Worm (Caenorhabditis elegans) whole organism, late embryonic: ENCODE measurements around the gene dsb-2.

Source experiments
- C08G9.2 ChIP-seq: sonication (generic microtip); optimal IDR thresholded peaks from 2 replicates; lab custom pipeline; 2016; ENCODE audit warnings: mild to moderate bottlenecking, missing genetic modification characterization, moderate library complexity, missing compliant biosample characterization
- C38D4.7 ChIP-seq: fragments of 200-800 bp; sonication (Bioruptor generic); optimal IDR thresholded peaks from 2 replicates; lab custom pipeline; 2018; ENCODE audit warnings: mild to moderate bottlenecking, missing genetic modification characterization, moderate library complexity, missing compliant biosample characterization
- ceh-14 ChIP-seq: sonication (generic microtip); optimal IDR thresholded peaks from 2 replicates; lab custom pipeline; 2016; ENCODE audit warnings: missing genotype, missing genetic modification characterization, missing compliant biosample characterization
- ceh-18 ChIP-seq: sonication (generic microtip); optimal IDR thresholded peaks from 2 replicates; lab custom pipeline; 2016; ENCODE audit warnings: missing genetic modification characterization, missing compliant biosample characterization
- ceh-2 ChIP-seq: sonication (generic microtip); optimal IDR thresholded peaks from 2 replicates; lab custom pipeline; 2016; ENCODE audit warnings: missing genotype, missing genetic modification characterization, missing compliant biosample characterization
- ceh-22 ChIP-seq: sonication (generic microtip); optimal IDR thresholded peaks from 2 replicates; lab custom pipeline; 2017; ENCODE audit warnings: missing biosample characterization, missing genetic modification characterization
- ceh-30 ChIP-seq: fragments of 150-350 bp; optimal IDR thresholded peaks from 2 replicates; lab custom pipeline; 2014; ENCODE audit warnings: missing biosample characterization, missing genetic modification characterization
- ceh-31 ChIP-seq: sonication (generic microtip); optimal IDR thresholded peaks from 2 replicates; lab custom pipeline; 2016; ENCODE audit warnings: missing genetic modification characterization, missing compliant biosample characterization
- ceh-34 ChIP-seq: sonication (generic microtip); optimal IDR thresholded peaks from 2 replicates; lab custom pipeline; 2016; ENCODE audit warnings: mild to moderate bottlenecking, missing genetic modification characterization, missing compliant biosample characterization
- ceh-45 ChIP-seq: fragments of 200-800 bp; sonication (Bioruptor generic); IDR thresholded peaks from 2 replicates; pipeline ENCODE4 v1.3.6; 2022; ENCODE audit warnings: missing genetic modification reagents, missing genetic modification characterization, missing compliant biosample characterization
- ceh-48 ChIP-seq: sonication (generic microtip); optimal IDR thresholded peaks from 2 replicates; lab custom pipeline; 2016; ENCODE audit warnings: missing genetic modification characterization, inconsistent platforms, missing compliant biosample characterization
- ceh-6 ChIP-seq: fragments of 200-800 bp; sonication (Bioruptor generic); optimal IDR thresholded peaks from 2 replicates; lab custom pipeline; 2018; ENCODE audit warnings: mild to moderate bottlenecking, missing genetic modification characterization, missing compliant biosample characterization
- ceh-9 ChIP-seq: sonication (generic microtip); optimal IDR thresholded peaks from 2 replicates; lab custom pipeline; 2016; ENCODE audit warnings: mild to moderate bottlenecking, missing genetic modification characterization, inconsistent platforms, missing compliant biosample characterization
- dve-1 ChIP-seq: sonication (generic microtip); optimal IDR thresholded peaks from 2 replicates; lab custom pipeline; 2017; ENCODE audit warnings: antibody characterized with exemption, mild to moderate bottlenecking, missing genetic modification characterization, missing compliant biosample characterization
- elt-2 ChIP-seq: sonication (generic microtip); optimal IDR thresholded peaks from 2 replicates; lab custom pipeline; 2016; ENCODE audit warnings: missing genetic modification reagents, missing genetic modification characterization, missing compliant biosample characterization
- elt-4 ChIP-seq: sonication (generic microtip); optimal IDR thresholded peaks from 2 replicates; lab custom pipeline; 2016; ENCODE audit warnings: missing genetic modification characterization, missing compliant biosample characterization
- eyg-1 ChIP-seq: sonication (generic microtip); optimal IDR thresholded peaks from 2 replicates; lab custom pipeline; 2016; ENCODE audit warnings: missing genotype, missing genetic modification characterization, missing compliant biosample characterization
- fkh-10 ChIP-seq: fragments of 150-350 bp; optimal IDR thresholded peaks from 2 replicates; lab custom pipeline; 2014; ENCODE audit warnings: missing biosample characterization, missing genetic modification reagents, missing genetic modification characterization
- hlh-30 ChIP-seq: sonication (generic microtip); optimal IDR thresholded peaks from 2 replicates; lab custom pipeline; 2017; ENCODE audit warnings: antibody characterized with exemption, missing genetic modification characterization, missing compliant biosample characterization; ENCODE audit not compliant: insufficient read depth
- hlh-8 ChIP-seq: sonication (generic microtip); optimal IDR thresholded peaks from 2 replicates; lab custom pipeline; 2016; ENCODE audit warnings: missing genotype, missing genetic modification characterization, missing compliant biosample characterization
- madf-2 ChIP-seq: sonication (generic microtip); optimal IDR thresholded peaks from 2 replicates; lab custom pipeline; 2017; ENCODE audit warnings: missing genetic modification characterization, missing compliant biosample characterization
- nfya-1 ChIP-seq: sonication (generic microtip); optimal IDR thresholded peaks from 2 replicates; lab custom pipeline; 2017; ENCODE audit warnings: missing genetic modification characterization, mild to moderate bottlenecking, missing compliant biosample characterization, antibody characterized with exemption, moderate library complexity
- nhr-11 ChIP-seq: fragments of 150-350 bp; optimal IDR thresholded peaks from 2 replicates; lab custom pipeline; 2014; ENCODE audit warnings: missing biosample characterization, missing genetic modification characterization
- nhr-232 ChIP-seq: sonication (generic microtip); optimal IDR thresholded peaks from 2 replicates; lab custom pipeline; 2016; ENCODE audit warnings: missing genetic modification characterization, missing compliant biosample characterization
- npax-4 ChIP-seq: sonication (generic microtip); optimal IDR thresholded peaks from 2 replicates; lab custom pipeline; 2016; ENCODE audit warnings: missing genetic modification characterization, missing compliant biosample characterization
- pax-1 ChIP-seq: fragments of 150-350 bp; optimal IDR thresholded peaks from 2 replicates; lab custom pipeline; 2014; ENCODE audit warnings: missing biosample characterization, missing genetic modification characterization
- pha-2 ChIP-seq: sonication (generic microtip); optimal IDR thresholded peaks from 2 replicates; lab custom pipeline; 2017; ENCODE audit warnings: mild to moderate bottlenecking, missing genetic modification characterization, missing compliant biosample characterization
- rnt-1 ChIP-seq: sonication (generic microtip); optimal IDR thresholded peaks from 2 replicates; lab custom pipeline; 2016; ENCODE audit warnings: missing genetic modification characterization, missing compliant biosample characterization
- syd-9 ChIP-seq: sonication (generic microtip); optimal IDR thresholded peaks from 2 replicates; lab custom pipeline; 2016; ENCODE audit warnings: mild to moderate bottlenecking, missing genetic modification characterization, moderate library complexity, missing compliant biosample characterization
- tbx-2 ChIP-seq: sonication (generic microtip); optimal IDR thresholded peaks from 2 replicates; lab custom pipeline; 2016; ENCODE audit warnings: missing genetic modification characterization, missing compliant biosample characterization
- tbx-7 ChIP-seq: sonication (generic microtip); optimal IDR thresholded peaks from 2 replicates; lab custom pipeline; 2016; ENCODE audit warnings: missing genotype, missing genetic modification characterization, missing compliant biosample characterization
- ttx-3 ChIP-seq: sonication (generic microtip); optimal IDR thresholded peaks from 2 replicates; lab custom pipeline; 2016; ENCODE audit warnings: missing genetic modification reagents, missing genetic modification characterization, missing compliant biosample characterization
- unc-3 ChIP-seq, 2 experiments: fragments of 200-800 bp in 1 of 2; sonication (Bioruptor generic) in 1 of 2; sonication (generic microtip) in 1 of 2; conservative IDR thresholded peaks in 1 of 2; optimal IDR thresholded peaks in 1 of 2; 2 replicates each; pipeline versions ENCODE4 v1.3.6 to Lab custom; 2016 to 2022; ENCODE audit warnings: missing compliant biosample characterization in 2 of 2, missing genetic modification characterization in 2 of 2, missing genetic modification reagents in 1 of 2
- unc-42 ChIP-seq: sonication (generic microtip); optimal IDR thresholded peaks from 2 replicates; lab custom pipeline; 2016; ENCODE audit warnings: missing genotype, missing genetic modification characterization, missing compliant biosample characterization
- zip-5 ChIP-seq: sonication (generic microtip); optimal IDR thresholded peaks from 2 replicates; lab custom pipeline; 2016; ENCODE audit warnings: missing genetic modification characterization, missing compliant biosample characterization

Gene dsb-2

DNA sequence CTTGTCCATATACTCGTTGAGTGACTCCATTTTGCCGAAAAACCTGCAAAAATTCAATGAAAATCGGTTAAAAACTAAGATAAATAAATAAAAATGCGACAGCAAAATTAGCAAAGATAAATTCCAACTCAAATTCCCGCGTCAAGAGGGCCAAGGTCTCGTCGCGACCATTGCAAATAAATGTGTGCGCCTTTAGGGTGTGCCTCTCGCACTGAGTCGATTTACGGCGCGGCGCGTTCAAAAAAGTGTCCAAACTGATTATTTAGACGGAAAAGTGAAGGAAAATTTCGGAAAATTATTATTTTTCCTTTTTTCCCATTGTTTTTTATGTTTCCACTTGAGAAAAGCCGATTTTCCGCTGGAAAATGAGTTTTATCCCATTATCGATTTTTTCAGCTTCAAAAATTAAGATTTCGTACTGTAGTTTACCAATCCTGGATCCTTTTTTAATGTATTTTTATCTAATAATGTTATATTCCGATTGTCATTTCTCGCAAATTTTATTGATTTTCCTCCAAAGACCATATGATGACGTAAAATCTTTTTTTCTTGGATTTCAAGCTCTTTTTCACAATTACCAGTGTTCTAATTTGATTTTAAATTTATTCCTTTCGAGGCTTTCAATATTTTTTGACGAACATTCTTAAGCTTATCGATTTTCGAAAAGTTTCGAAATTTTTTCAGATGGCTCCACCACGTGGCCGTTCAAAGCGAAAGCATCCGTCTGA is 20.7 kb upstream of the dsb-2 start, which contains the start of the genes kbp-3 and nurf-1:
TSS of gene kbp-3 (minus strand) at position 43 of the 728 bp plus-strand sequence.
TSS of gene nurf-1 (plus strand) at position 678 of the 728 bp plus-strand sequence.
- TF ChIP-seq ceh-31 (tag; lab: Kevin White, UChicago), result peak; percentile 51
- peak; percentile 20 for TF ChIP-seq nfya-1
- TF ChIP-seq elt-2 (tag; lab: Kevin White, UChicago), result peak; percentile 1
- peak; percentile 38 for TF ChIP-seq tbx-2
- TF ChIP-seq ceh-48 (tag; lab: Kevin White, UChicago), result peak; percentile 57
- no peak for TF ChIP-seq nhr-232 (tag; lab: Kevin White, UChicago)
- TF ChIP-seq unc-42, result peak; percentile 63
- TF ChIP-seq madf-2 (tag; lab: Kevin White, UChicago), result no peak
- TF ChIP-seq hlh-8 (tag; lab: Kevin White, UChicago), result no peak
- TF ChIP-seq ceh-34 (tag; lab: Kevin White, UChicago), result peak; percentile 3
- TF ChIP-seq, all 69 proteins: peak for 7

DNA sequence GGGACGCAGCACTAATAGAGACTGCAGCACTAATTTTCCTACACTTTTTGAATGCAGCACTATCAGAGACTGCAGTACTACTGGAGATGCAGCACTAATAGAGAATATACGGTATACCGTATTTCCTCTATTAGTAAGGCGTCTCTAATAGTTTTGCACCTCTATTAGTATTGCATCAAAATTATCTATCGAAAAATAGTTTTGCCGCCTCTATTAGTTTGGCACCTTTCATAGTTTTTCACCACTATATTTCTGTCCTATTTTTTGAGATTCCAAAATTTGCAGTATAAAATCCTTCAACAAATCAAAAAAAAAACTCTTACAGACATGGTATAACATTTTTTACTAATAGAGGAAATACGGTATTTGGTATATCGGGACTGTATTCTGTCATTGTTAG is 17.1 kb upstream of the dsb-2 start:
- TF ChIP-seq C38D4.7 (no peak), nhr-11 (tag; lab: Kevin White, UChicago) (no peak), pax-1 (no peak), ceh-45 (GFP tag; lab: Robert Waterston, UW) (no peak), ceh-22 (no peak), C08G9.2 (tag; lab: Kevin White, UChicago) (no peak), ttx-3 (tag; lab: Kevin White, UChicago) (no peak), nhr-232 (tag; lab: Kevin White, UChicago) (no peak)

DNA sequence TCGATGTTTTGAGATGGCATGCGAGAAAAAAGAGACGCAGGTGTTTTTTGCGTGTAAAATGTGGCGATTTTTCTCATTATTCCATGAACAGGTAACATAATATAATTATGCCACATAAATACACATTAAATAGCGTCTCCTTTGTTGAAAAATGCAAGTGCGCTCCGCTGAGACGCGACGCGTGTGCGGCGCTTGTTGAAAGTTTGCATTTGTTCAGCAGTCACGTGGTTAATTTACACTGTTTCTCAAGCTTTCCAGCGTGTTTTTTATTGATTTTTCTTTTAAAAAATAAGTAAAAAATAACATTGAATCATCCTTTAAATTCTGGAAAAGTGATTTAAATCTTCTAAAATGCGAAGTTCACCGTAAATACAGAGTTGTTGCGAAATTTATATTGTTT is 11.3 kb upstream of the dsb-2 start:
- TF ChIP-seq ttx-3 (tag; lab: Kevin White, UChicago) (peak; percentile 25), nfya-1 (peak; percentile 78), ceh-18 (tag; lab: Kevin White, UChicago) (no peak), fkh-10 (GFP tag; lab: Kevin White, UChicago) (no peak), ceh-14 (tag; lab: Kevin White, UChicago) (peak; percentile 5), ceh-2 (tag; lab: Kevin White, UChicago) (peak; percentile 45), hlh-30 (peak; percentile 97), npax-4 (no peak), ceh-30 (tag; lab: Kevin White, UChicago) (peak; percentile 89), ceh-31 (tag; lab: Kevin White, UChicago) (peak; percentile 71), ceh-34 (tag; lab: Kevin White, UChicago) (peak; percentile 52), rnt-1 (peak; percentile 11), pha-2 (tag; lab: Kevin White, UChicago) (peak; percentile 2), dve-1 (peak; percentile 48), tbx-2 (peak; percentile 47), elt-2 (tag; lab: Kevin White, UChicago) (peak; percentile 33), unc-42 (peak; percentile 95), syd-9 (tag; lab: Kevin White, UChicago) (no peak), nhr-232 (tag; lab: Kevin White, UChicago) (no peak), pax-1 (peak; percentile 60), eyg-1 (no peak), tbx-7 (tag; lab: Kevin White, UChicago) (no peak), ceh-9 (no peak), elt-4 (tag; lab: Kevin White, UChicago) (no peak), ceh-48 (tag; lab: Kevin White, UChicago) (peak; percentile 39), zip-5 (no peak), hlh-8 (tag; lab: Kevin White, UChicago) (no peak)

DNA sequence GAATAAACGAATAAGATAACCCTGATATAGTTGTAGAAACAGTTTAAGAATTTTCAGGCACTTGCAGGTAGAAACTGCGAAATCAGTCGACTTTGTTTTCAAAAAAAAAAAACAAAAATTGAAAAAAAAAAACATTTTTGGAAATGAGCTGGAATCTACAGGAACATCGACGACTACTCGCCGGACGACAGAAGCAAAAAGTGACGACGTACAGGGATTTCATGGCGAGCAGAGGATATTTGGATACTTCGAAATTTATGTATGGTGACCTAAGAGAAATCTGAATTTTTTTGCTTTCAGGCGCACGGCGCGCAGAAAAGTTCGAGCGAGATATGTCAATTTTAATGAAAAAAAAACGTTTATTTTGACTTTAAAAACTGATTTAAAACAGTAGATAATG is 9.8 kb upstream of the dsb-2 start:
- TF ChIP-seq ceh-6 (GFP tag; lab: Kevin White, UChicago) (no peak), C08G9.2 (tag; lab: Kevin White, UChicago) (no peak), ceh-2 (tag; lab: Kevin White, UChicago) (no peak), nhr-232 (tag; lab: Kevin White, UChicago) (no peak), unc-3 (GFP tag; conservative IDR thresholded peaks at IDR 0.05; lab: Robert Waterston, UW) (no peak), unc-3 (tag; optimal IDR thresholded peaks at IDR 0.05; lab: Kevin White, UChicago) (no peak)
